Worm (Caenorhabditis elegans) whole organism, L4/young adult: ENCODE results near the gene hpo-26.

Source experiments
- W03F9.2 ChIP-seq: fragments of 150-350 bp; optimal IDR thresholded peaks from 2 replicates; lab custom pipeline; 2014; ENCODE audit warnings: missing biosample characterization, missing genetic modification characterization
- dao-5 ChIP-seq: sonication (generic microtip); optimal IDR thresholded peaks from 2 replicates; lab custom pipeline; 2016; ENCODE audit warnings: missing genotype, missing genetic modification characterization, moderate library complexity, missing compliant biosample characterization
- him-1 ChIP-seq: sonication (generic microtip); optimal IDR thresholded peaks from 2 replicates; lab custom pipeline; 2016; ENCODE audit warnings: missing genotype, missing genetic modification reagents, missing genetic modification characterization, missing compliant biosample characterization

The hpo-26 gene

ce11 chrV:6549871-6550270, 17.0 kb upstream of the hpo-26 start, which contains the start of gene lipl-4:
Gene lipl-4 (plus strand): TSS chrV:6550171.
- TF ChIP-seq dao-5 (no peak), him-1 (no peak), W03F9.2 (tag; lab: Kevin White, UChicago) (no peak)

ce11 chrV:6549148-6549547, 16.3 kb upstream of the hpo-26 start, which contains the start of gene K04A8.20:
Gene K04A8.20 (plus strand): TSS chrV:6549448.
- TF ChIP-seq dao-5 = no peak
- no peak for TF ChIP-seq W03F9.2 (tag; lab: Kevin White, UChicago)
- TF ChIP-seq him-1 = no peak

ce11 chrV:6548309-6548708, 15.4 kb upstream of the hpo-26 start:
- TF ChIP-seq him-1 = no peak
- no peak for TF ChIP-seq W03F9.2 (tag; lab: Kevin White, UChicago)
- TF ChIP-seq dao-5 = no peak

ce11 chrV:6546450-6547171, 13.8 kb upstream of the hpo-26 start, which contains the start of gene dre-1:
Gene dre-1 (minus strand): TSS chrV:6546500.
- TF ChIP-seq him-1 (no peak), W03F9.2 (tag; lab: Kevin White, UChicago) (no peak), dao-5 (no peak)

ce11 chrV:6544999-6545398, 12.1 kb upstream of the hpo-26 start:
- no peak for TF ChIP-seq dao-5
- no peak for TF ChIP-seq him-1
- no peak for TF ChIP-seq W03F9.2 (tag; lab: Kevin White, UChicago)

ce11 chrV:6541875-6542274, 9.0 kb upstream of the hpo-26 start:
- TF ChIP-seq W03F9.2 (tag; lab: Kevin White, UChicago) = no peak

ce11 chrV:6538323-6538722, 5.5 kb upstream of the hpo-26 start:
- TF ChIP-seq dao-5 (no peak), W03F9.2 (tag; lab: Kevin White, UChicago) (no peak), him-1 (no peak)

ce11 chrV:6524757-6525156, 8.1 kb downstream of the hpo-26 start, which contains the start of gene acs-1:
Gene acs-1 (plus strand): TSS chrV:6524989.
- no peak for TF ChIP-seq him-1
- TF ChIP-seq W03F9.2 (tag; lab: Kevin White, UChicago) = no peak
- TF ChIP-seq dao-5 = no peak

- TF ChIP-seq dao-5 (no peak), him-1 (no peak), W03F9.2 (tag; lab: Kevin White, UChicago) (no peak)
These were observed 9.9 kb downstream of the hpo-26 start for ce11 chrV:6522879-6523497.

ce11 chrV:6520385-6521080, 12.3 kb downstream of the hpo-26 start, which contains the start of the genes F46E10.2 and F46E10.18:
Gene F46E10.2 (plus strand): TSS chrV:6520435.
Gene F46E10.18 (plus strand): TSS chrV:6521030.
- TF ChIP-seq him-1 = no peak
- TF ChIP-seq W03F9.2 (tag; lab: Kevin White, UChicago) = no peak
- no peak for TF ChIP-seq dao-5

ce11 chrV:6518225-6518396, 14.7 kb downstream of the hpo-26 start, which contains the start of gene F46E10.3:
Gene F46E10.3 (plus strand): TSS chrV:6518297.
- TF ChIP-seq W03F9.2 (tag; lab: Kevin White, UChicago) (no peak), dao-5 (no peak), him-1 (no peak)

ce11 chrV:6517305-6518224, 15.3 kb downstream of the hpo-26 start:
- TF ChIP-seq him-1 = no peak
- no peak for TF ChIP-seq dao-5
- TF ChIP-seq W03F9.2 (tag; lab: Kevin White, UChicago) = no peak

- TF ChIP-seq W03F9.2 (tag; lab: Kevin White, UChicago) (no peak), dao-5 (no peak), him-1 (no peak)
These were observed 16.2 kb downstream of the hpo-26 start, which contains the start of gene mdh-1 for ce11 chrV:6516491-6517304. Gene mdh-1 (minus strand): TSS chrV:6516526.
